Worm (Caenorhabditis elegans) whole organism, L3 larva: ENCODE measurements around the gene K07F5.6.

Source experiments
- ZK546.5 ChIP-seq: sonication (generic microtip); optimal IDR thresholded peaks from 2 replicates; lab custom pipeline; 2017; ENCODE audit warnings: missing biosample characterization, missing genetic modification characterization
- aly-2 ChIP-seq: fragments of 150-350 bp; optimal IDR thresholded peaks from 2 replicates; lab custom pipeline; 2014; ENCODE audit warnings: missing biosample characterization, missing genetic modification characterization
- ceh-28 ChIP-seq: fragments of 150-350 bp; optimal IDR thresholded peaks from 2 replicates; lab custom pipeline; 2014; ENCODE audit warnings: missing biosample characterization, missing genetic modification reagents, missing genetic modification characterization
- ceh-82 ChIP-seq: fragments of 150-350 bp; optimal IDR thresholded peaks from 2 replicates; lab custom pipeline; 2014; ENCODE audit warnings: missing biosample characterization, missing genetic modification characterization
- ceh-9 ChIP-seq: sonication (generic microtip); optimal IDR thresholded peaks from 2 replicates; lab custom pipeline; 2018; ENCODE audit warnings: missing biosample characterization, missing genetic modification characterization
- daf-12 ChIP-seq: fragments of 150-350 bp; optimal IDR thresholded peaks from 2 replicates; lab custom pipeline; 2014; ENCODE audit warnings: missing biosample characterization, missing genetic modification reagents, missing genetic modification characterization
- egl-27 ChIP-seq: sonication (generic microtip); optimal IDR thresholded peaks from 4 replicates; lab custom pipeline; 2017; ENCODE audit warnings: missing biosample characterization, missing genetic modification reagents, missing genetic modification characterization
- elt-1 ChIP-seq: fragments of 150-350 bp; optimal IDR thresholded peaks from 2 replicates; lab custom pipeline; 2014; ENCODE audit warnings: missing biosample characterization, missing genetic modification characterization
- elt-2 ChIP-seq: sonication (generic microtip); optimal IDR thresholded peaks from 2 replicates; lab custom pipeline; 2016; ENCODE audit warnings: missing genetic modification reagents, mild to moderate bottlenecking, missing genetic modification characterization, missing compliant biosample characterization
- elt-3 ChIP-seq, 3 experiments: fragments of 150-350 bp in 1 of 3; sonication (generic microtip) in 2 of 3; optimal IDR thresholded peaks; 2 replicates in 2 of 3; 4 replicates in 1 of 3; lab custom pipeline; 2014 to 2017; ENCODE audit warnings: missing biosample characterization in 3 of 3, missing genetic modification characterization in 3 of 3
- eor-1 ChIP-seq, 2 experiments: fragments of 150-350 bp; optimal IDR thresholded peaks; 2 replicates each; lab custom pipeline; 2014 to 2018; ENCODE audit warnings: missing biosample characterization in 2 of 2, missing genetic modification characterization in 2 of 2
- fkh-2 ChIP-seq: fragments of 150-350 bp; optimal IDR thresholded peaks from 2 replicates; lab custom pipeline; 2014; ENCODE audit warnings: missing biosample characterization, missing genetic modification reagents, missing genetic modification characterization
- hmg-11 ChIP-seq: sonication (generic microtip); optimal IDR thresholded peaks from 2 replicates; lab custom pipeline; 2016; ENCODE audit warnings: missing genetic modification characterization, missing compliant biosample characterization
- jun-1 ChIP-seq: fragments of 150-350 bp; optimal IDR thresholded peaks from 2 replicates; lab custom pipeline; 2014; ENCODE audit warnings: missing biosample characterization, missing genetic modification reagents, missing genetic modification characterization
- lin-15B ChIP-seq: fragments of 150-350 bp; optimal IDR thresholded peaks from 2 replicates; lab custom pipeline; 2014; ENCODE audit warnings: missing biosample characterization, missing genetic modification characterization
- lin-39 ChIP-seq: fragments of 150-350 bp; optimal IDR thresholded peaks from 2 replicates; lab custom pipeline; 2018; ENCODE audit warnings: missing biosample characterization, missing genetic modification reagents, missing genetic modification characterization
- lsy-12 ChIP-seq: sonication (generic microtip); optimal IDR thresholded peaks from 2 replicates; lab custom pipeline; 2016; ENCODE audit warnings: mild to moderate bottlenecking, missing genetic modification characterization, missing compliant biosample characterization
- mdl-1 ChIP-seq: fragments of 150-350 bp; optimal IDR thresholded peaks from 2 replicates; lab custom pipeline; 2014; ENCODE audit warnings: missing biosample characterization, missing genetic modification characterization
- mml-1 ChIP-seq: fragments of 150-350 bp; sonication (generic microtip); optimal IDR thresholded peaks from 3 replicates; lab custom pipeline; 2014; ENCODE audit warnings: missing biosample characterization, missing genetic modification characterization
- nfya-1 ChIP-seq: sonication (generic microtip); optimal IDR thresholded peaks from 2 replicates; lab custom pipeline; 2017; ENCODE audit warnings: missing genetic modification characterization, mild to moderate bottlenecking, missing compliant biosample characterization, antibody characterized with exemption, moderate library complexity; ENCODE audit not compliant: insufficient read depth
- nhr-11 ChIP-seq: fragments of 150-350 bp; optimal IDR thresholded peaks from 2 replicates; lab custom pipeline; 2014; ENCODE audit warnings: missing biosample characterization, missing genetic modification characterization
- nhr-12 ChIP-seq: fragments of 150-350 bp; optimal IDR thresholded peaks from 2 replicates; lab custom pipeline; 2014; ENCODE audit warnings: missing biosample characterization, missing genetic modification characterization
- nhr-23 ChIP-seq: fragments of 150-350 bp; optimal IDR thresholded peaks from 2 replicates; lab custom pipeline; 2014; ENCODE audit warnings: missing biosample characterization, missing genetic modification reagents, missing genetic modification characterization
- nhr-25 ChIP-seq: sonication (generic microtip); optimal IDR thresholded peaks from 2 replicates; lab custom pipeline; 2017; ENCODE audit warnings: missing biosample characterization, missing genetic modification characterization
- nhr-28 ChIP-seq: fragments of 150-350 bp; optimal IDR thresholded peaks from 2 replicates; lab custom pipeline; 2014; ENCODE audit warnings: missing biosample characterization, missing genetic modification characterization
- nhr-43 ChIP-seq: sonication (generic microtip); optimal IDR thresholded peaks from 2 replicates; lab custom pipeline; 2016; ENCODE audit warnings: mild to moderate bottlenecking, missing genetic modification characterization, missing compliant biosample characterization; ENCODE audit not compliant: poor library complexity, severe bottlenecking
- nhr-67 ChIP-seq: fragments of 150-350 bp; optimal IDR thresholded peaks from 2 replicates; lab custom pipeline; 2014; ENCODE audit warnings: missing biosample characterization, missing genetic modification characterization
- nhr-76 ChIP-seq: fragments of 150-350 bp; sonication (generic microtip); optimal IDR thresholded peaks from 5 replicates; lab custom pipeline; 2014; ENCODE audit warnings: missing biosample characterization, missing genetic modification characterization
- pha-4 ChIP-seq: fragments of 150-350 bp; optimal IDR thresholded peaks from 2 replicates; lab custom pipeline; 2014; ENCODE audit warnings: missing biosample characterization, missing genetic modification reagents, missing genetic modification characterization
- pqm-1 ChIP-seq: fragments of 150-350 bp; optimal IDR thresholded peaks from 2 replicates; lab custom pipeline; 2017; ENCODE audit warnings: missing biosample characterization, missing genetic modification characterization, inconsistent platforms
- sea-2 ChIP-seq: fragments of 150-350 bp; sonication (generic microtip); optimal IDR thresholded peaks from 4 replicates; lab custom pipeline; 2014; ENCODE audit warnings: missing biosample characterization, missing genetic modification reagents, missing genetic modification characterization
- skn-1 ChIP-seq: fragments of 150-350 bp; optimal IDR thresholded peaks from 2 replicates; lab custom pipeline; 2014; ENCODE audit warnings: missing biosample characterization, missing genetic modification characterization
- snpc-4 ChIP-seq: fragments of 150-350 bp; optimal IDR thresholded peaks from 2 replicates; lab custom pipeline; 2014; ENCODE audit warnings: missing biosample characterization, missing genetic modification characterization
- tbx-2 ChIP-seq: sonication (generic microtip); optimal IDR thresholded peaks from 2 replicates; lab custom pipeline; 2016; ENCODE audit warnings: mild to moderate bottlenecking, missing genetic modification characterization, missing compliant biosample characterization
- unc-39 ChIP-seq: sonication (generic microtip); optimal IDR thresholded peaks from 4 replicates; lab custom pipeline; 2017; ENCODE audit warnings: missing biosample characterization, missing genetic modification characterization
- unc-62 ChIP-seq: fragments of 150-350 bp; sonication (generic microtip); optimal IDR thresholded peaks from 4 replicates; lab custom pipeline; 2014; ENCODE audit warnings: missing biosample characterization, missing genetic modification reagents, missing genetic modification characterization
- ztf-4 ChIP-seq: fragments of 150-350 bp; optimal IDR thresholded peaks from 2 replicates; lab custom pipeline; 2014; ENCODE audit warnings: missing biosample characterization, missing genetic modification characterization

The K07F5.6 gene

DNA sequence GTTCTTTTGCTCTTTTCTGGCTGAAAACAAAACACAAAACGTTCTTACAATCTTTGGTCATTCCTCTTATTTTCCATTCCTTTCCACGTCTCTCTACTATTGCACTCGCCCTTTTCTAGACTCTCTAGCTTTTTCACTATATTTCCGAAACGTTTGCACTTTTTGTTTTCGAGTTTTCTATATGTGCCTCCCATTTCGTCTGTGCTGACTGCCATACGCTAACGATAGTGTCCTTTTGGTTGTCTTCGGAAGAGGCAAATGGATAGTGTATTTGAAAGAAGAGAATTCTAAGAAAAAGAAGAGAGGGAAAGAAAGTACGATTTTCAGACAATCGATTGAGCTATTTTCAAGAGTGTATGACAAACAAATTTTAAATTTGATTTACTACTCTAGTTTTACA, 26.3 kb upstream of the K07F5.6 start:
- TF ChIP-seq lin-15B (tag; lab: Kevin White, UChicago) (peak; percentile 18), ZK546.5 (tag; lab: Kevin White, UChicago) (no peak), unc-39 (tag; lab: Kevin White, UChicago) (no peak), ceh-28 (tag; lab: Kevin White, UChicago) (peak; percentile 26), hmg-11 (tag; lab: Kevin White, UChicago) (peak; percentile 29), lin-39 (tag; lab: Kevin White, UChicago) (peak; percentile 1), pqm-1 (tag; lab: Kevin White, UChicago) (peak; percentile 77), elt-2 (tag; lab: Kevin White, UChicago) (peak; percentile 60), skn-1 (tag; lab: Kevin White, UChicago) (peak; percentile 2), nhr-12 (no peak), pha-4 (tag; lab: Kevin White, UChicago) (peak; percentile 66), nfya-1 (tag; lab: Kevin White, UChicago) (peak; percentile 57), nhr-67 (tag; lab: Kevin White, UChicago) (no peak)

ce11 chrIV:9872210-9872609, 25.7 kb upstream of the K07F5.6 start:
- TF ChIP-seq elt-1, result peak; percentile 70
- TF ChIP-seq nhr-25 (tag; lab: Kevin White, UChicago), result peak; percentile 3
- TF ChIP-seq elt-3 (tag; optimal IDR thresholded peaks at IDR 0.05; lab: Kevin White, UChicago), result no peak
- no peak for TF ChIP-seq nhr-23 (tag; lab: Kevin White, UChicago)

DNA sequence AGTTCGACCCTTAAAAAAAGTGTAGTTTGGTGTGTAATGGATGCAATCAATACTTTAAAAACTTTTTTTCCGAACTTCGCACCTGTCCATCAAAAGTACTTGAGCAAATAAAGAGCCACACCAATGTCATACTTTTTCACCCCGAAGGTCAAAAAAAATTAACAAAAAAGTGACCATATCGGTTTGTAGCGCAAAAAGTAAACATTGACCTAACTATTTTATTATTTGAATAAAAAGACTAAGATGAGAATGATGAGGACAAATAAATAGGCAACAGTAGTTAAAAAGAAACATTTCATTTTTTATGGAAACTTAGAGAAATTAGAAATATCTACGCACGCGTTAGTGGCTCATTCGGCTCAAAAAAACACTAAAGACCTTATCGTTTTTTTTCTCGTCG, 22.9 kb upstream of the K07F5.6 start:
- TF ChIP-seq ceh-9 (tag; lab: Kevin White, UChicago) (no peak), pha-4 (tag; lab: Kevin White, UChicago) (peak; percentile 91)

DNA sequence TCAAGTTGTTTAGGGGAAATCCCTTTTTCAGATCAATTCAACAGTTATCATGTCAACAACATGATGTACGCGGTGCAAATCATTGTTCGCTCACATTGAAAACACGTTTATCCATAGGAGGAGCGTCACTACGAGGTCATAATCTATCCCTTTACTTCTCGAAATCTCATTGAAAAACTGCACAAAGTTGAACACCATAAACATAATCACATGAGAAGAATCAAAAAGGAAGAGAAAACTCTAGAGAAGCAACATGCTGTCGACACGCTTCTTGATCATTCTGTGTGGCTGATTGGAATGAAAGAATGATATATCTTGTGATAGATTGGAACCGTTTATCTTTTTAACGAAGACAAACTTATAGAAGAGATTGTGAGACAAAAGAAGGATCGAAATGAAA, 21.4 kb upstream of the K07F5.6 start:
- TF ChIP-seq elt-3 (tag; optimal IDR thresholded peaks at IDR 0.05; lab: Kevin White, UChicago) (peak in 2 of 3 experiments; percentile 40 to 50), jun-1 (tag; lab: Kevin White, UChicago) (no peak), ceh-82 (tag; lab: Kevin White, UChicago) (no peak), nhr-25 (tag; lab: Kevin White, UChicago) (peak; percentile 93), nhr-43 (tag; lab: Kevin White, UChicago) (peak; percentile 99), lsy-12 (peak; percentile 30), nfya-1 (tag; lab: Kevin White, UChicago) (peak; percentile 29), mdl-1 (peak; percentile 35), tbx-2 (tag; lab: Kevin White, UChicago) (peak; percentile 57), daf-12 (tag; lab: Kevin White, UChicago) (no peak), ceh-28 (tag; lab: Kevin White, UChicago) (peak; percentile 48), ztf-4 (tag; lab: Kevin White, UChicago) (peak; percentile 77), nhr-23 (tag; lab: Kevin White, UChicago) (peak; percentile 99), nhr-28 (tag; lab: Kevin White, UChicago) (no peak), elt-1 (no peak), unc-62 (peak; percentile 3)

ce11 chrIV:9866865-9867264, 20.4 kb upstream of the K07F5.6 start:
- TF ChIP-seq nhr-76 (no peak), pqm-1 (tag; lab: Kevin White, UChicago) (no peak), lsy-12 (no peak), nhr-11 (no peak), snpc-4 (no peak), mml-1 (tag; lab: Kevin White, UChicago) (no peak), eor-1 (tag; optimal IDR thresholded peaks at IDR 0.05; lab: Kevin White, UChicago) (no peak), sea-2 (GFP tag; lab: Kevin White, UChicago) (no peak), fkh-2 (tag; lab: Kevin White, UChicago) (no peak), aly-2 (tag; lab: Kevin White, UChicago) (no peak), egl-27 (no peak), tbx-2 (tag; lab: Kevin White, UChicago) (no peak), ZK546.5 (tag; lab: Kevin White, UChicago) (no peak), nhr-28 (tag; lab: Kevin White, UChicago) (no peak), unc-39 (tag; lab: Kevin White, UChicago) (no peak)
- TF ChIP-seq, all 47 proteins: peak for 0
